Worm (Caenorhabditis elegans): ENCODE measurements around the gene C28D4.10.

C28D4.10 gene

ce11 chrIV:9744905-9745304 is 6.6 kb downstream of the C28D4.10 start, which contains the start of gene C28D4.4:
Gene C28D4.4 (minus strand): TSS chrIV:9745005.
- no peak for TF ChIP-seq elt-1 (tag; optimal IDR thresholded peaks at IDR 0.05; ENCODE audit: borderline replicate concordance, insufficient read depth)
- TF ChIP-seq blmp-1 (tag; optimal IDR thresholded peaks at IDR 0.05), result no peak
- TF ChIP-seq snpc-4 (tag; optimal IDR thresholded peaks at IDR 0.05), result no peak
- TF ChIP-seq zip-8 (tag; optimal IDR thresholded peaks at IDR 0.05), result no peak
- no peak for TF ChIP-seq nhr-237 (tag; optimal IDR thresholded peaks at IDR 0.05)
- TF ChIP-seq mep-1 (tag; optimal IDR thresholded peaks at IDR 0.05), result no peak
- TF ChIP-seq nhr-12 (tag; optimal IDR thresholded peaks at IDR 0.05), result no peak
- no peak for TF ChIP-seq ceh-39 (tag; optimal IDR thresholded peaks at IDR 0.05)
- TF ChIP-seq sem-2 (GFP tag; optimal IDR thresholded peaks at IDR 0.05), result no peak
- TF ChIP-seq nhr-76 (tag; optimal IDR thresholded peaks at IDR 0.05), result no peak
- TF ChIP-seq elt-3 (tag; optimal IDR thresholded peaks at IDR 0.05), result no peak
- no peak for TF ChIP-seq unc-120 (tag; optimal IDR thresholded peaks at IDR 0.05; ENCODE audit: poor library complexity, severe bottlenecking)
- no peak for TF ChIP-seq ceh-43 (GFP tag; optimal IDR thresholded peaks at IDR 0.05)
- TF ChIP-seq unc-39 (tag; optimal IDR thresholded peaks at IDR 0.05), result no peak
- no peak for TF ChIP-seq tbx-8 (GFP tag; optimal IDR thresholded peaks at IDR 0.05)
- no peak for TF ChIP-seq ceh-83 (GFP tag; optimal IDR thresholded peaks at IDR 0.05)
- no peak for TF ChIP-seq ham-2 (GFP tag; optimal IDR thresholded peaks at IDR 0.05)
- TF ChIP-seq nhr-28 (tag; optimal IDR thresholded peaks at IDR 0.05), result no peak

DNA sequence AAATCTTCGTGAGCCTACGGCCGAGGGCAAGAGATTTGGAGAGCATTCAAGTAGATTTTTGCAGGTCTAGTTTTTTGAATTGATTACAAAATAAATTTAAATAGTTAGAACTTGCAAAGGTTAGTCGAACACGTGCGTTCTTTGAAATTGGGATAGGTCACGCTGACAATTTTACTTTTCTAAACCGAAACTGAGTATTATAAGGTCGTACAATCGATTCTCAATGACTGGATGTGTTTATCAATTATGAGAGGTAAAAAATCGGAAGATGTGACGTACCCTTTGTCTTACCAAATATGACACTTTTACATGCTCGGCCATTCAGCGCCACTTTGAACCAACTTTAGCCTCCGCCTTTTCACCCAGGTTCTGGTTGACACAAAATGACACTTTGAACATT is 8.5 kb downstream of the C28D4.10 start, which contains the start of gene C28D4.5:
Gene C28D4.5 (minus strand): TSS at position 101 of the 400 bp plus-strand sequence.
- TF ChIP-seq nhr-28 (tag; optimal IDR thresholded peaks at IDR 0.05), result no peak
- no peak for TF ChIP-seq nhr-76 (tag; optimal IDR thresholded peaks at IDR 0.05)
- TF ChIP-seq hlh-1 (tag; optimal IDR thresholded peaks at IDR 0.05), result no peak
- TF ChIP-seq mab-5 (tag; optimal IDR thresholded peaks at IDR 0.05), result no peak
- no peak for TF ChIP-seq ces-1 (GFP tag; optimal IDR thresholded peaks at IDR 0.05)
- TF ChIP-seq ham-2 (GFP tag; optimal IDR thresholded peaks at IDR 0.05), result no peak
- no peak for TF ChIP-seq zip-8 (tag; optimal IDR thresholded peaks at IDR 0.05)
- TF ChIP-seq sptf-1 (tag; optimal IDR thresholded peaks at IDR 0.05), result no peak

DNA sequence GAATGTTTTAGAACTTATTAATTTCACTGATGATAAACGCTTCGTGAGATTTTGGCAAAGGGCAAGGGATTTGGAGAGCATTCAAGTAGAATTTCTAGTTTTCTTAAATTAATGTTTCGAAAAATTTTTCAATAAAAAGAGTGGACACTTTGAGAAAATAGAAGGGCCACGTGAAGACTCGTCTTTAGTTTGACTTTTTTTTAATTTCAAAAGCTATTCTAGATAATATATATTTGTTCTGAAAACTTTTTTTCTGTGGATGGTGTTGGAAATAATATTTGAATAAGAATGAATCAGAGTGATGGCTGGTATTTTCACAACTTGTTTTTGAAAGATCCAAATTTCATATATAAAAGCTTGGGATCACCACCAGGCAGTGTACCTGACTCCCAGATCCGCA is 10.0 kb downstream of the C28D4.10 start, which contains the start of gene C28D4.8:
Gene C28D4.8 (minus strand): TSS at position 101 of the 400 bp plus-strand sequence.
- TF ChIP-seq lin-32 (GFP tag; optimal IDR thresholded peaks at IDR 0.05) (no peak), lin-13 (tag; optimal IDR thresholded peaks at IDR 0.05) (no peak), ces-1 (GFP tag; optimal IDR thresholded peaks at IDR 0.05) (no peak), pha-4 (tag; optimal IDR thresholded peaks at IDR 0.05) (no peak), elt-1 (tag; optimal IDR thresholded peaks at IDR 0.05; ENCODE audit: borderline replicate concordance, insufficient read depth) (no peak), zip-8 (tag; optimal IDR thresholded peaks at IDR 0.05) (no peak), ceh-83 (GFP tag; optimal IDR thresholded peaks at IDR 0.05) (no peak), M03D4.4 (tag; optimal IDR thresholded peaks at IDR 0.05) (no peak), nhr-237 (tag; optimal IDR thresholded peaks at IDR 0.05) (no peak), snpc-4 (tag; optimal IDR thresholded peaks at IDR 0.05) (no peak)

- TF ChIP-seq nhr-12 (tag; optimal IDR thresholded peaks at IDR 0.05) (no peak), hlh-1 (tag; optimal IDR thresholded peaks at IDR 0.05) (no peak), elt-3 (tag; optimal IDR thresholded peaks at IDR 0.05) (no peak), sptf-1 (tag; optimal IDR thresholded peaks at IDR 0.05) (no peak), elt-1 (tag; optimal IDR thresholded peaks at IDR 0.05; ENCODE audit: borderline replicate concordance, insufficient read depth) (no peak)
These were observed 17.4 kb downstream of the C28D4.10 start for ce11 chrIV:9755713-9756112.

DNA sequence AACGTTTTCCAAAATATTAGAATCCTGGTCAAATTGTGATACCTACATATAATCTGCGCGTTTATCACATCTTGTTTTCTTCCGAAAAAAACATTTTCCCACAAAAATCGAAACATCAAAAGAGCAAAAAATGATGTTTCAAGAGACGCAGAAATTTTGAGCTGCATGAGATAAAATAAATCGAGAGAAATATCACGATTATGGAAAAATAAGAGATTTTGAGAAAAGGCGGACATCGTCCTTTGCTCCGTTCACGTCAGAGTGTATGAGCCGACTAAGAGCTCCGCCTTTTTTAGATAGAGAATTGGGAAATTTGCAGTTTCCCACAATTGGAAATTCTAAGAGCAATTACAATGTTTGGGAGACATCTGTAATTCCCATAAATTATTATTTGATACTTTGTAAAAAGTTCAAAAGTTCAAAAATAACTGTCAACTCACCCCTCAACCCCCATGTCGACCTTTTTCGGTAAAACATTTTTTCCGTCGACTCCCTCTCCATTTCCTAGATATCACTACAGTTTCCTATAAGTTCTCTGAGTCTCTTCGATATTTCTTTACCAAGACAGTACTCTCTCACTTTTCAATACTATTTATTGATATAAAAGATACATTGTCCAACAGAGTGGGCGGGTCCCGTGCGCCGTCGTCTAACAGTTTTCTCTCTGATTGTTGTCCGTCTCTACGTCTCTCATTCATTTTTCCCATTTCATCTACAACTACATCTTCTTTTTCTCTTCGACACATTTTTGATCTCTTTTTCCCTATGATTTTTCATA is 18.5 kb downstream of the C28D4.10 start:
- TF ChIP-seq hlh-1 (tag; optimal IDR thresholded peaks at IDR 0.05), result no peak
- TF ChIP-seq unc-39 (tag; optimal IDR thresholded peaks at IDR 0.05), result no peak
- no peak for TF ChIP-seq ceh-39 (tag; optimal IDR thresholded peaks at IDR 0.05)
- TF ChIP-seq blmp-1 (tag; optimal IDR thresholded peaks at IDR 0.05), result no peak
- no peak for TF ChIP-seq nhr-76 (tag; optimal IDR thresholded peaks at IDR 0.05)
- no peak for TF ChIP-seq nhr-2 (tag; optimal IDR thresholded peaks at IDR 0.05)
- TF ChIP-seq mep-1 (tag; optimal IDR thresholded peaks at IDR 0.05), result no peak
- TF ChIP-seq bed-3 (GFP tag; optimal IDR thresholded peaks at IDR 0.05), result no peak
- no peak for TF ChIP-seq nhr-237 (tag; optimal IDR thresholded peaks at IDR 0.05)
- TF ChIP-seq lin-32 (GFP tag; optimal IDR thresholded peaks at IDR 0.05), result no peak
- no peak for TF ChIP-seq ham-2 (GFP tag; optimal IDR thresholded peaks at IDR 0.05)
- TF ChIP-seq mls-2 (tag; optimal IDR thresholded peaks at IDR 0.05), result no peak
- no peak for TF ChIP-seq elt-3 (tag; optimal IDR thresholded peaks at IDR 0.05)
- TF ChIP-seq mab-5 (tag; optimal IDR thresholded peaks at IDR 0.05), result no peak
- TF ChIP-seq lin-13 (tag; optimal IDR thresholded peaks at IDR 0.05), result no peak
- no peak for TF ChIP-seq sptf-1 (tag; optimal IDR thresholded peaks at IDR 0.05)
- TF ChIP-seq zip-8 (tag; optimal IDR thresholded peaks at IDR 0.05), result no peak
